Fruit fly (Drosophila melanogaster) whole organism, prepupa: ENCODE measurements around the gene GluRIIC.

Source experiments
- Blimp-1 ChIP-seq: fragments of 200-800 bp; sonication (Bioruptor generic); optimal IDR thresholded peaks from 3 replicates; lab custom pipeline; 2017; ENCODE audit warnings: missing biosample characterization, missing genetic modification characterization, mild to moderate bottlenecking, moderate library complexity, missing genetic modification reagents
- CG32006 ChIP-seq: fragments of 200-800 bp; sonication (Bioruptor generic); optimal IDR thresholded peaks from 3 replicates; lab custom pipeline; 2017; ENCODE audit warnings: missing biosample characterization, mild to moderate bottlenecking, missing genetic modification characterization
- CG6808 ChIP-seq: fragments of 200-800 bp; sonication (Bioruptor generic); optimal IDR thresholded peaks from 3 replicates; lab custom pipeline; 2017; ENCODE audit warnings: missing biosample characterization, missing genetic modification characterization, mild to moderate bottlenecking, moderate library complexity, missing genetic modification reagents
- CG8119 ChIP-seq: fragments of 200-800 bp; sonication (Bioruptor generic); IDR thresholded peaks from 3 replicates; pipeline ENCODE4 v1.3.6; 2022; ENCODE audit warnings: missing biosample characterization, missing genetic modification characterization
- CG8319 ChIP-seq: fragments of 200-800 bp; sonication (Bioruptor generic); optimal IDR thresholded peaks from 3 replicates; lab custom pipeline; 2016; ENCODE audit warnings: missing biosample characterization, missing genetic modification characterization
- CG9139 ChIP-seq: fragments of 200-800 bp; sonication (Bioruptor generic); optimal IDR thresholded peaks from 3 replicates; lab custom pipeline; 2017; ENCODE audit warnings: missing biosample characterization, mild to moderate bottlenecking, missing genetic modification characterization
- Eip75B ChIP-seq: fragments of 200-800 bp; sonication (Bioruptor generic); optimal IDR thresholded peaks from 3 replicates; lab custom pipeline; 2016; ENCODE audit warnings: missing biosample characterization, missing genetic modification characterization
- Met ChIP-seq: fragments of 200-800 bp; sonication (Bioruptor generic); optimal IDR thresholded peaks from 3 replicates; lab custom pipeline; 2016; ENCODE audit warnings: missing biosample characterization, missing genetic modification characterization
- Sox102F ChIP-seq: fragments of 200-800 bp; sonication (Bioruptor generic); optimal IDR thresholded peaks from 2 replicates; lab custom pipeline; 2016; ENCODE audit warnings: missing biosample characterization, mild to moderate bottlenecking, missing genetic modification characterization
- dac ChIP-seq: fragments of 200-800 bp; sonication (Bioruptor generic); optimal IDR thresholded peaks from 2 replicates; lab custom pipeline; 2017; ENCODE audit warnings: missing biosample characterization, mild to moderate bottlenecking, missing genetic modification characterization
- fkh ChIP-seq: fragments of 200-800 bp; sonication (Bioruptor generic); optimal IDR thresholded peaks from 3 replicates; lab custom pipeline; 2017; ENCODE audit warnings: missing biosample characterization, mild to moderate bottlenecking, missing genetic modification characterization, moderate library complexity
- salr ChIP-seq, 2 experiments: fragments of 200-800 bp; sonication (Bioruptor generic); optimal IDR thresholded peaks; 3 replicates each; lab custom pipeline; 2016 to 2018; ENCODE audit warnings: missing biosample characterization in 2 of 2, missing genetic modification characterization in 2 of 2, mild to moderate bottlenecking in 1 of 2
- spab ChIP-seq: fragments of 200-800 bp; sonication (Bioruptor generic); optimal IDR thresholded peaks from 2 replicates; lab custom pipeline; 2017; ENCODE audit warnings: missing biosample characterization, mild to moderate bottlenecking, missing genetic modification characterization, missing genetic modification reagents
- ss ChIP-seq, 2 experiments: fragments of 200-800 bp; sonication (Bioruptor generic); optimal IDR thresholded peaks; 2 replicates in 1 of 2; 3 replicates in 1 of 2; lab custom pipeline; 2017 to 2018; ENCODE audit warnings: mild to moderate bottlenecking in 2 of 2, missing biosample characterization in 2 of 2, missing genetic modification characterization in 2 of 2, moderate library complexity in 1 of 2

dm6 chr2L:898316-898715, 15.6 kb upstream of the GluRIIC start, which contains the start of gene Lsp1beta:
- TF ChIP-seq spab (no peak), CG6808 (GFP tag; lab: Kevin White, UChicago) (no peak), fkh (GFP tag; lab: Kevin White, UChicago) (no peak), CG9139 (GFP tag; lab: Kevin White, UChicago) (no peak), Sox102F (GFP tag; lab: Kevin White, UChicago) (no peak), ss (GFP tag; optimal IDR thresholded peaks at IDR 0.05; lab: Kevin White, UChicago) (no peak), CG32006 (no peak), Met (GFP tag; lab: Kevin White, UChicago) (no peak), salr (GFP tag; optimal IDR thresholded peaks at IDR 0.05; lab: Kevin White, UChicago) (no peak), Eip75B (GFP tag; lab: Kevin White, UChicago) (no peak), CG8319 (GFP tag; lab: Kevin White, UChicago) (no peak), CG8119 (GFP tag; lab: Robert Waterston, UW) (no peak), dac (no peak), Blimp-1 (no peak)
